Fruit fly (Drosophila melanogaster) whole organism: ENCODE data around the gene Ndfip.

ENCODE experiments used
- Dll ChIP-seq: fragments of >200 bp; optimal IDR thresholded peaks from 2 replicates; lab custom pipeline; 2017
- EcR ChIP-seq, 2 experiments: fragments of >200 bp; optimal IDR thresholded peaks; 2 replicates each; lab custom pipeline; 2017; ENCODE audit warnings: missing biosample characterization in 2 of 2, missing genetic modification characterization in 2 of 2, missing genetic modification reagents in 2 of 2
- pan ChIP-seq: fragments of >200 bp; optimal IDR thresholded peaks from 2 replicates; lab custom pipeline; 2017
- psq ChIP-seq: fragments of >200 bp; optimal IDR thresholded peaks from 2 replicates; lab custom pipeline; 2017

DNA sequence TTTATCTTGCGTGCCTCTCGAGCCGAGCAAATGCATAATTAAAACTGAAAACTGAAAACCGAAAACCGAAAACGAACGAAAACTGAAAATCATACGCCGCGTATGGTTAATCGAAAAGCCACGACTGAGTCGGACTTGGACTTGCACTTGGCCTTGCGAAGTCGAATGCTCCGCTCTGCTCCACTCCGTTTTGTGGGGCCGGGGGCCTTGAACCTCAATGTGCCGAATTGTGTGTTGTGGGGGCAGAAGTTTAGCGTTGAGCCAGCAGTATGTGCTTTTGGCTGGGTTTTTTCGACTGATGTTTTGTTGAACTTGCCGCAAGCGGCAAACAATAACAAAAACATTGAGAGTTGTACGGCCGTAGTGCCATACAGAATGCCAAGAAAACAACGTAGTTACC, 38.8 kb downstream of the Ndfip start:
- TF ChIP-seq psq (no peak), pan (lab: Kevin White, UChicago) (no peak), EcR (GFP tag; optimal IDR thresholded peaks at IDR 0.05; lab: Kevin White, UChicago) (no peak), Dll (lab: Kevin White, UChicago) (no peak)
